Worm (Caenorhabditis elegans) whole organism, late embryonic: ENCODE measurements around the gene dnj-25.

Source experiments
- C08G9.2 ChIP-seq: sonication (generic microtip); optimal IDR thresholded peaks from 2 replicates; lab custom pipeline; 2016; ENCODE audit warnings: mild to moderate bottlenecking, missing genetic modification characterization, moderate library complexity, missing compliant biosample characterization
- C38D4.7 ChIP-seq: fragments of 200-800 bp; sonication (Bioruptor generic); optimal IDR thresholded peaks from 2 replicates; lab custom pipeline; 2018; ENCODE audit warnings: mild to moderate bottlenecking, missing genetic modification characterization, moderate library complexity, missing compliant biosample characterization
- F13H6.1 ChIP-seq: sonication (generic microtip); optimal IDR thresholded peaks from 2 replicates; lab custom pipeline; 2016; ENCODE audit warnings: missing genetic modification characterization, missing compliant biosample characterization
- K09A11.1 ChIP-seq: sonication (generic microtip); optimal IDR thresholded peaks from 2 replicates; lab custom pipeline; 2017; ENCODE audit warnings: antibody characterized with exemption, mild to moderate bottlenecking, missing genetic modification characterization, missing compliant biosample characterization; ENCODE audit not compliant: insufficient read depth
- T23F11.4 ChIP-seq: fragments of 200-800 bp; sonication (Bioruptor generic); optimal IDR thresholded peaks from 2 replicates; lab custom pipeline; 2018; ENCODE audit warnings: mild to moderate bottlenecking, missing genetic modification characterization, missing compliant biosample characterization
- Y22D7AL.16 ChIP-seq: sonication (generic microtip); optimal IDR thresholded peaks from 2 replicates; lab custom pipeline; 2016; ENCODE audit warnings: missing genetic modification characterization, missing compliant biosample characterization
- ahr-1 ChIP-seq: sonication (generic microtip); optimal IDR thresholded peaks from 2 replicates; lab custom pipeline; 2016; ENCODE audit warnings: missing genetic modification characterization, missing compliant biosample characterization
- ama-1 ChIP-seq: fragments of 150-350 bp; optimal IDR thresholded peaks from 2 replicates; lab custom pipeline; 2014
- ceh-18 ChIP-seq: sonication (generic microtip); optimal IDR thresholded peaks from 2 replicates; lab custom pipeline; 2016; ENCODE audit warnings: missing genetic modification characterization, missing compliant biosample characterization
- ceh-19 ChIP-seq: fragments of 200-800 bp; sonication (Bioruptor generic); optimal IDR thresholded peaks from 2 replicates; lab custom pipeline; 2018; ENCODE audit warnings: mild to moderate bottlenecking, missing genetic modification characterization, missing compliant biosample characterization
- ceh-22 ChIP-seq: sonication (generic microtip); optimal IDR thresholded peaks from 2 replicates; lab custom pipeline; 2017; ENCODE audit warnings: missing biosample characterization, missing genetic modification characterization
- ceh-30 ChIP-seq: fragments of 150-350 bp; optimal IDR thresholded peaks from 2 replicates; lab custom pipeline; 2014; ENCODE audit warnings: missing biosample characterization, missing genetic modification characterization
- ceh-45 ChIP-seq: fragments of 200-800 bp; sonication (Bioruptor generic); IDR thresholded peaks from 2 replicates; pipeline ENCODE4 v1.3.6; 2022; ENCODE audit warnings: missing genetic modification reagents, missing genetic modification characterization, missing compliant biosample characterization
- ceh-9 ChIP-seq: sonication (generic microtip); optimal IDR thresholded peaks from 2 replicates; lab custom pipeline; 2016; ENCODE audit warnings: mild to moderate bottlenecking, missing genetic modification characterization, inconsistent platforms, missing compliant biosample characterization
- che-1 ChIP-seq: sonication (generic microtip); optimal IDR thresholded peaks from 2 replicates; lab custom pipeline; 2016; ENCODE audit warnings: mild to moderate bottlenecking, missing genetic modification characterization, missing compliant biosample characterization
- dmd-4 ChIP-seq: sonication (generic microtip); optimal IDR thresholded peaks from 2 replicates; lab custom pipeline; 2016; ENCODE audit warnings: borderline replicate concordance, missing genetic modification characterization, missing compliant biosample characterization
- elt-4 ChIP-seq: sonication (generic microtip); optimal IDR thresholded peaks from 2 replicates; lab custom pipeline; 2016; ENCODE audit warnings: missing genetic modification characterization, missing compliant biosample characterization
- ets-4 ChIP-seq: sonication (generic microtip); optimal IDR thresholded peaks from 2 replicates; lab custom pipeline; 2016; ENCODE audit warnings: missing genetic modification characterization, missing compliant biosample characterization
- fkh-10 ChIP-seq: fragments of 150-350 bp; optimal IDR thresholded peaks from 2 replicates; lab custom pipeline; 2014; ENCODE audit warnings: missing biosample characterization, missing genetic modification reagents, missing genetic modification characterization
- fkh-6 ChIP-seq: sonication (generic microtip); optimal IDR thresholded peaks from 2 replicates; lab custom pipeline; 2016; ENCODE audit warnings: missing genetic modification characterization, missing compliant biosample characterization
- hlh-15 ChIP-seq: sonication (generic microtip); optimal IDR thresholded peaks from 2 replicates; lab custom pipeline; 2016; ENCODE audit warnings: missing genetic modification characterization, missing compliant biosample characterization
- hlh-30 ChIP-seq: sonication (generic microtip); optimal IDR thresholded peaks from 2 replicates; lab custom pipeline; 2017; ENCODE audit warnings: antibody characterized with exemption, missing genetic modification characterization, missing compliant biosample characterization; ENCODE audit not compliant: insufficient read depth
- hlh-8 ChIP-seq: sonication (generic microtip); optimal IDR thresholded peaks from 2 replicates; lab custom pipeline; 2016; ENCODE audit warnings: missing genotype, missing genetic modification characterization, missing compliant biosample characterization
- nfya-1 ChIP-seq: sonication (generic microtip); optimal IDR thresholded peaks from 2 replicates; lab custom pipeline; 2017; ENCODE audit warnings: missing genetic modification characterization, mild to moderate bottlenecking, missing compliant biosample characterization, antibody characterized with exemption, moderate library complexity
- odd-2 ChIP-seq: sonication (generic microtip); optimal IDR thresholded peaks from 2 replicates; lab custom pipeline; 2017; ENCODE audit warnings: antibody characterized with exemption, mild to moderate bottlenecking, missing genetic modification characterization, missing compliant biosample characterization
- pat-9 ChIP-seq: fragments of 200-800 bp; sonication (Bioruptor generic); optimal IDR thresholded peaks from 2 replicates; lab custom pipeline; 2018; ENCODE audit warnings: mild to moderate bottlenecking, missing genetic modification characterization, moderate library complexity, missing compliant biosample characterization
- pax-1 ChIP-seq: fragments of 150-350 bp; optimal IDR thresholded peaks from 2 replicates; lab custom pipeline; 2014; ENCODE audit warnings: missing biosample characterization, missing genetic modification characterization
- pqm-1 ChIP-seq: sonication (generic microtip); optimal IDR thresholded peaks from 2 replicates; lab custom pipeline; 2016; ENCODE audit warnings: missing genetic modification characterization, missing compliant biosample characterization
- ref-2 ChIP-seq: sonication (generic microtip); optimal IDR thresholded peaks from 2 replicates; lab custom pipeline; 2016; ENCODE audit warnings: missing genetic modification characterization, missing compliant biosample characterization
- rnt-1 ChIP-seq: sonication (generic microtip); optimal IDR thresholded peaks from 2 replicates; lab custom pipeline; 2016; ENCODE audit warnings: missing genetic modification characterization, missing compliant biosample characterization
- sox-2 ChIP-seq: fragments of 200-800 bp; sonication (Bioruptor generic); IDR thresholded peaks from 2 replicates; pipeline ENCODE4 v1.3.6; 2022; ENCODE audit warnings: missing genetic modification reagents, missing genetic modification characterization, missing compliant biosample characterization
- sox-4 ChIP-seq: sonication (generic microtip); optimal IDR thresholded peaks from 2 replicates; lab custom pipeline; 2017; ENCODE audit warnings: mild to moderate bottlenecking, missing genetic modification characterization, inconsistent platforms, missing compliant biosample characterization
- syd-9 ChIP-seq: sonication (generic microtip); optimal IDR thresholded peaks from 2 replicates; lab custom pipeline; 2016; ENCODE audit warnings: mild to moderate bottlenecking, missing genetic modification characterization, moderate library complexity, missing compliant biosample characterization
- tbx-2 ChIP-seq: sonication (generic microtip); optimal IDR thresholded peaks from 2 replicates; lab custom pipeline; 2016; ENCODE audit warnings: missing genetic modification characterization, missing compliant biosample characterization
- unc-42 ChIP-seq: sonication (generic microtip); optimal IDR thresholded peaks from 2 replicates; lab custom pipeline; 2016; ENCODE audit warnings: missing genotype, missing genetic modification characterization, missing compliant biosample characterization
- unc-55 ChIP-seq: sonication (generic microtip); optimal IDR thresholded peaks from 2 replicates; lab custom pipeline; 2017; ENCODE audit warnings: missing biosample characterization, missing genetic modification reagents, missing genetic modification characterization
- unc-86 ChIP-seq: sonication (generic microtip); optimal IDR thresholded peaks from 2 replicates; lab custom pipeline; 2016; ENCODE audit warnings: missing genetic modification characterization, missing compliant biosample characterization
- zip-5 ChIP-seq: sonication (generic microtip); optimal IDR thresholded peaks from 2 replicates; lab custom pipeline; 2016; ENCODE audit warnings: missing genetic modification characterization, missing compliant biosample characterization

dnj-25 gene

ce11 chrV:20773647-20774046 is 29.5 kb upstream of the dnj-25 start, which contains the start of gene F38A6.5:
F38A6.5 (minus strand) TSS chrV:20773747.
- TF ChIP-seq fkh-6 (tag; lab: Kevin White, UChicago) (no peak), hlh-8 (no peak), unc-86 (no peak), ets-4 (tag; lab: Kevin White, UChicago) (no peak), K09A11.1 (tag; lab: Kevin White, UChicago) (no peak), ceh-9 (tag; lab: Kevin White, UChicago) (no peak), syd-9 (tag; lab: Kevin White, UChicago) (no peak), C38D4.7 (GFP tag; lab: Kevin White, UChicago) (no peak), ceh-45 (GFP tag; lab: Robert Waterston, UW) (no peak), hlh-15 (no peak), nfya-1 (tag; lab: Kevin White, UChicago) (no peak), elt-4 (tag; lab: Kevin White, UChicago) (no peak), tbx-2 (tag; lab: Kevin White, UChicago) (no peak)

- TF ChIP-seq fkh-6 (tag; lab: Kevin White, UChicago) (no peak), rnt-1 (tag; lab: Kevin White, UChicago) (peak; percentile 31), ceh-18 (peak; percentile 7), ceh-9 (tag; lab: Kevin White, UChicago) (no peak), ceh-22 (no peak), unc-55 (peak; percentile 99)
- TF ChIP-seq, all 69 proteins: peak for 3
Observed at ce11 chrV:20771702-20772101, 27.6 kb upstream of the dnj-25 start.

ce11 chrV:20770846-20771245 is 26.7 kb upstream of the dnj-25 start:
- TF ChIP-seq ceh-18, result no peak
- no peak for TF ChIP-seq fkh-10 (GFP tag; lab: Kevin White, UChicago)
- no peak for TF ChIP-seq fkh-6 (tag; lab: Kevin White, UChicago)
- no peak for TF ChIP-seq pax-1 (tag; lab: Kevin White, UChicago)
- no peak for TF ChIP-seq sox-2
- TF ChIP-seq unc-42 (tag; lab: Kevin White, UChicago), result no peak
- no peak for TF ChIP-seq ceh-30 (tag; lab: Kevin White, UChicago)
- no peak for TF ChIP-seq ama-1
- no peak for TF ChIP-seq pqm-1
- no peak for TF ChIP-seq ceh-45 (GFP tag; lab: Robert Waterston, UW)
- TF ChIP-seq odd-2 (tag; lab: Kevin White, UChicago), result no peak
- no peak for TF ChIP-seq dmd-4 (tag; lab: Kevin White, UChicago)
- no peak for TF ChIP-seq sox-4
- TF ChIP-seq ref-2 (tag; lab: Kevin White, UChicago), result no peak
- TF ChIP-seq che-1, result no peak
- TF ChIP-seq ahr-1 (tag; lab: Kevin White, UChicago), result no peak

- TF ChIP-seq syd-9 (tag; lab: Kevin White, UChicago) (no peak), C08G9.2 (no peak), Y22D7AL.16 (no peak), zip-5 (tag; lab: Kevin White, UChicago) (no peak), ceh-19 (GFP tag; lab: Kevin White, UChicago) (no peak), pax-1 (tag; lab: Kevin White, UChicago) (no peak), sox-2 (no peak), hlh-30 (tag; lab: Kevin White, UChicago) (no peak), T23F11.4 (no peak), fkh-10 (GFP tag; lab: Kevin White, UChicago) (no peak), F13H6.1 (tag; lab: Kevin White, UChicago) (no peak), pat-9 (tag; lab: Kevin White, UChicago) (no peak), hlh-8 (no peak)
Observed at ce11 chrV:20770061-20770460, 25.9 kb upstream of the dnj-25 start, which contains the start of gene elp-1. elp-1 (minus strand) TSS chrV:20770161.
